Worm (Caenorhabditis elegans): Measurements from ENCODE around the gene gcy-23.

DNA sequence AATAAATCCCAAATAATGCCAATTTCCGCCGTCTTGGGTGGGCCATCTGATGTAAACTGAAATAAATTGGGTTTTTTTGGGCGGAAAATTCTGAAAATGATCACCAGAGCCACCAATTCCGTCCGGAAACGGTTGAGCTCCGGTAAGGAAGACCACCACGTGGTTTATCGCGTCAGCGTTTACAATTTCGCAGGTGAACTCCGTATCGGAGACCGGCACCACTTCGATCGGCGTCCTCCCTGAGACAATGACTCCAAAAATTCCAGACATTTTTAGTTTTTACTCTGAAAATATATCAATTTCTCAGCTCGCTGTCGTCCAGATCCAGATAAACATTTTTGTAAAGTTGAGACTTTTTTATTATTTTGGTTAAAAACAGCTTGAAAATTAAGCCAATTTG lies 47.4 kb upstream of the gcy-23 start, which contains the start of gene F42A6.6:
- TF ChIP-seq lin-11 (tag; optimal IDR thresholded peaks at IDR 0.05) (no peak), lin-13 (GFP tag; optimal IDR thresholded peaks at IDR 0.05) (peak; percentile 13), unc-62 (GFP tag; optimal IDR thresholded peaks at IDR 0.05) (no peak), ztf-1 (GFP tag; conservative IDR thresholded peaks at IDR 0.05) (no peak), unc-39 (tag; optimal IDR thresholded peaks at IDR 0.05) (no peak), snpc-4 (tag; optimal IDR thresholded peaks at IDR 0.05) (no peak), F13H6.1 (tag; optimal IDR thresholded peaks at IDR 0.05) (no peak), ZK546.5 (tag; optimal IDR thresholded peaks at IDR 0.05) (no peak), elt-3 (tag; optimal IDR thresholded peaks at IDR 0.05) (no peak), R02D3.7 (tag; optimal IDR thresholded peaks at IDR 0.05) (no peak), lin-39 (tag; optimal IDR thresholded peaks at IDR 0.05) (no peak)
